Fruit fly (Drosophila melanogaster) whole organism, embryonic: ENCODE data around the gene Obp28a.

Source experiments
- Abd-B ChIP-seq: fragments of 200-800 bp; sonication (Bioruptor generic); optimal IDR thresholded peaks from 2 replicates; lab custom pipeline; 2018; ENCODE audit warnings: missing biosample characterization, mild to moderate bottlenecking, missing genetic modification characterization, moderate library complexity
- Awh ChIP-seq: fragments of 200-800 bp; sonication (Bioruptor generic); IDR thresholded peaks from 2 replicates; pipeline ENCODE4, ENCODE4 v1.3.6; 2022; ENCODE audit warnings: missing biosample characterization, missing genetic modification characterization
- CG11398 ChIP-seq: fragments of 200-800 bp; sonication (Bioruptor generic); optimal IDR thresholded peaks from 2 replicates; lab custom pipeline; 2016; ENCODE audit warnings: missing biosample characterization, missing genetic modification characterization
- CG11695 ChIP-seq: fragments of 200-800 bp; sonication (Bioruptor generic); IDR thresholded peaks from 3 replicates; pipeline ENCODE4 v1.3.6; 2022; ENCODE audit warnings: missing biosample characterization, missing genetic modification characterization
- CG12769 ChIP-seq: fragments of 200-800 bp; sonication (Bioruptor generic); optimal IDR thresholded peaks from 2 replicates; lab custom pipeline; 2019; ENCODE audit warnings: missing biosample characterization, mild to moderate bottlenecking, missing genetic modification characterization, moderate library complexity
- CG13287 ChIP-seq: fragments of 200-800 bp; sonication (Bioruptor generic); IDR thresholded peaks from 2 replicates; pipeline ENCODE4 v1.3.6; 2022; ENCODE audit warnings: missing biosample characterization, missing genetic modification characterization; ENCODE audit not compliant: partially characterized antibody
- CG13894 ChIP-seq: fragments of 200-800 bp; sonication (Bioruptor generic); optimal IDR thresholded peaks from 3 replicates; lab custom pipeline; 2018; ENCODE audit warnings: missing biosample characterization, mild to moderate bottlenecking, missing genetic modification characterization, moderate library complexity
- CG15269 ChIP-seq: fragments of 200-800 bp; sonication (Bioruptor generic); optimal IDR thresholded peaks from 2 replicates; lab custom pipeline; 2018; ENCODE audit warnings: missing biosample characterization, mild to moderate bottlenecking, missing genetic modification characterization, moderate library complexity
- CG1603 ChIP-seq: fragments of 200-800 bp; sonication (Bioruptor generic); optimal IDR thresholded peaks from 2 replicates; lab custom pipeline; 2019; ENCODE audit warnings: missing biosample characterization, mild to moderate bottlenecking, missing genetic modification characterization, moderate library complexity
- CG2199 ChIP-seq: fragments of 200-800 bp; sonication (Bioruptor generic); IDR thresholded peaks from 3 replicates; pipeline ENCODE4 v1.3.6; 2022; ENCODE audit warnings: missing biosample characterization, missing genetic modification characterization
- CG2712 ChIP-seq: fragments of 200-800 bp; optimal IDR thresholded peaks from 3 replicates; lab custom pipeline; 2019; ENCODE audit warnings: missing biosample characterization, mild to moderate bottlenecking, missing genetic modification characterization, moderate library complexity
- CG31365 ChIP-seq: fragments of 200-800 bp; sonication (Bioruptor generic); optimal IDR thresholded peaks from 2 replicates; lab custom pipeline; 2018; ENCODE audit warnings: missing biosample characterization, mild to moderate bottlenecking, missing genetic modification characterization
- CG4404 ChIP-seq: fragments of 200-800 bp; sonication (Bioruptor generic); IDR thresholded peaks from 2 replicates; pipeline ENCODE4 v1.3.6; 2022; ENCODE audit warnings: missing biosample characterization, missing genetic modification characterization
- CG6272 ChIP-seq: fragments of 200-800 bp; sonication (Bioruptor generic); IDR thresholded peaks from 2 replicates; pipeline ENCODE4 v1.3.6; 2022; ENCODE audit warnings: missing biosample characterization, missing genetic modification characterization
- CG6683 ChIP-seq: fragments of 200-800 bp; sonication (Bioruptor generic); optimal IDR thresholded peaks from 2 replicates; lab custom pipeline; 2017; ENCODE audit warnings: missing biosample characterization, mild to moderate bottlenecking, missing genetic modification characterization, missing genetic modification reagents
- CG6689 ChIP-seq: fragments of 200-800 bp; sonication (Bioruptor generic); IDR thresholded peaks from 2 replicates; pipeline ENCODE4 v1.3.6; 2022; ENCODE audit warnings: missing biosample characterization, missing genetic modification characterization
- CG8089 ChIP-seq: fragments of 200-800 bp; sonication (Bioruptor generic); optimal IDR thresholded peaks from 3 replicates; lab custom pipeline; 2016; ENCODE audit warnings: missing biosample characterization, missing genetic modification characterization
- CG8290 ChIP-seq, 3 experiments: fragments of 200-800 bp; sonication (Bioruptor generic); optimal IDR thresholded peaks; 2 replicates each; lab custom pipeline; 2016 to 2019; ENCODE audit warnings: missing biosample characterization in 3 of 3, missing genetic modification characterization in 3 of 3, mild to moderate bottlenecking in 2 of 3, moderate library complexity in 1 of 3
- CG8478 ChIP-seq: fragments of >200 bp; optimal IDR thresholded peaks from 2 replicates; lab custom pipeline; 2018
- Chrac-16 ChIP-seq: fragments of 200-800 bp; sonication (Bioruptor generic); optimal IDR thresholded peaks from 3 replicates; lab custom pipeline; 2016; ENCODE audit warnings: missing biosample characterization, missing genetic modification characterization
- Deaf1 ChIP-seq: fragments of 200-800 bp; optimal IDR thresholded peaks from 3 replicates; lab custom pipeline; 2019; ENCODE audit warnings: missing biosample characterization, mild to moderate bottlenecking, missing genetic modification characterization, moderate library complexity
- Dp ChIP-seq: fragments of 200-800 bp; sonication (Bioruptor generic); optimal IDR thresholded peaks from 2 replicates; lab custom pipeline; 2018; ENCODE audit warnings: missing biosample characterization, mild to moderate bottlenecking, missing genetic modification characterization, moderate library complexity
- E2f2 ChIP-seq: fragments of 200-800 bp; sonication (Bioruptor generic); IDR thresholded peaks from 2 replicates; pipeline ENCODE4 v1.3.6; 2022; ENCODE audit warnings: missing biosample characterization, missing genetic modification characterization
- GATAe ChIP-seq: fragments of 200-800 bp; sonication (Bioruptor generic); conservative IDR thresholded peaks from 2 replicates; pipeline ENCODE4 v1.3.6; 2022; ENCODE audit warnings: missing biosample characterization, missing genetic modification characterization
- HLH3B ChIP-seq: fragments of 200-800 bp; sonication (Bioruptor generic); IDR thresholded peaks from 2 replicates; pipeline ENCODE4 v1.3.6; 2022; ENCODE audit warnings: missing biosample characterization, missing genetic modification characterization
- MESR4 ChIP-seq: fragments of 200-800 bp; sonication (Bioruptor generic); optimal IDR thresholded peaks from 2 replicates; lab custom pipeline; 2018; ENCODE audit warnings: missing biosample characterization, mild to moderate bottlenecking, missing genetic modification characterization, moderate library complexity
- Rx ChIP-seq: fragments of 200-800 bp; sonication (Bioruptor generic); IDR thresholded peaks from 2 replicates; pipeline ENCODE4 v1.3.6; 2022; ENCODE audit warnings: missing biosample characterization, missing genetic modification characterization
- Sin3A ChIP-seq: fragments of >200 bp; optimal IDR thresholded peaks from 2 replicates; lab custom pipeline; 2018
- Vsx1 ChIP-seq: fragments of 200-800 bp; sonication (Bioruptor generic); optimal IDR thresholded peaks from 2 replicates; lab custom pipeline; 2017; ENCODE audit warnings: missing biosample characterization, mild to moderate bottlenecking, missing genetic modification characterization, missing genetic modification reagents
- Xrp1 ChIP-seq: fragments of 200-800 bp; sonication (Bioruptor generic); IDR thresholded peaks from 2 replicates; pipeline ENCODE4 v1.3.6; 2022; ENCODE audit warnings: missing biosample characterization, missing genetic modification characterization
- ara ChIP-seq: fragments of 200-800 bp; sonication (Bioruptor generic); IDR thresholded peaks from 2 replicates; pipeline ENCODE4 v1.3.6; 2022; ENCODE audit warnings: missing biosample characterization, missing genetic modification characterization
- ash1 ChIP-seq: fragments of 200-800 bp; sonication (Bioruptor generic); optimal IDR thresholded peaks from 2 replicates; lab custom pipeline; 2018; ENCODE audit warnings: missing biosample characterization, mild to moderate bottlenecking, missing genetic modification characterization
- bsh ChIP-seq, 2 experiments: fragments of 200-800 bp; sonication (Bioruptor generic); optimal IDR thresholded peaks; 2 replicates each; lab custom pipeline; 2017 to 2018; ENCODE audit warnings: mild to moderate bottlenecking in 2 of 2, missing biosample characterization in 2 of 2, missing genetic modification characterization in 2 of 2, moderate library complexity in 1 of 2
- cas ChIP-seq: fragments of 200-800 bp; sonication (Bioruptor generic); IDR thresholded peaks from 2 replicates; pipeline ENCODE4 v1.3.6; 2022; ENCODE audit warnings: missing biosample characterization, missing genetic modification characterization
- chn ChIP-seq: fragments of 200-800 bp; sonication (Bioruptor generic); optimal IDR thresholded peaks from 2 replicates; lab custom pipeline; 2016; ENCODE audit warnings: missing biosample characterization, missing genetic modification characterization
- dan ChIP-seq: fragments of 200-800 bp; sonication (Bioruptor generic); IDR thresholded peaks from 2 replicates; pipeline ENCODE4 v1.3.6; 2022; ENCODE audit warnings: missing biosample characterization, missing genetic modification characterization
- danr ChIP-seq: fragments of 200-800 bp; sonication (Bioruptor generic); IDR thresholded peaks from 2 replicates; pipeline ENCODE4 v1.3.6; 2022; ENCODE audit warnings: missing biosample characterization, missing genetic modification characterization
- esg ChIP-seq: fragments of 200-800 bp; sonication (Bioruptor generic); conservative IDR thresholded peaks from 2 replicates; pipeline ENCODE4 v1.3.6; 2022; ENCODE audit warnings: missing biosample characterization, missing genetic modification characterization
- eve ChIP-seq, 2 experiments: fragments of >200 bp; optimal IDR thresholded peaks; 2 replicates each; lab custom pipeline; 2017; ENCODE audit warnings: missing biosample characterization in 2 of 2, missing genetic modification characterization in 2 of 2
- ewg ChIP-seq: fragments of 200-800 bp; sonication (Bioruptor generic); optimal IDR thresholded peaks from 3 replicates; lab custom pipeline; 2017; ENCODE audit warnings: mild to moderate bottlenecking, missing biosample characterization, missing genetic modification reagents, missing genetic modification characterization
- gcm ChIP-seq: fragments of 200-800 bp; sonication (Bioruptor generic); optimal IDR thresholded peaks from 2 replicates; lab custom pipeline; 2019; ENCODE audit warnings: missing biosample characterization, mild to moderate bottlenecking, missing genetic modification characterization, moderate library complexity
- gfzf ChIP-seq: fragments of 200-800 bp; sonication (Bioruptor generic); optimal IDR thresholded peaks from 2 replicates; lab custom pipeline; 2016; ENCODE audit warnings: missing biosample characterization, mild to moderate bottlenecking, missing genetic modification characterization, moderate library complexity
- lab ChIP-seq: fragments of 200-800 bp; sonication (Bioruptor generic); optimal IDR thresholded peaks from 3 replicates; lab custom pipeline; 2017; ENCODE audit warnings: missing biosample characterization, missing genetic modification characterization, mild to moderate bottlenecking, moderate library complexity, missing genetic modification reagents
- pfk ChIP-seq: fragments of 200-800 bp; sonication (Bioruptor generic); optimal IDR thresholded peaks from 2 replicates; lab custom pipeline; 2018; ENCODE audit warnings: missing biosample characterization, mild to moderate bottlenecking, missing genetic modification characterization, moderate library complexity
- seq ChIP-seq: fragments of 200-800 bp; sonication (Bioruptor generic); IDR thresholded peaks from 2 replicates; pipeline ENCODE4 v1.3.6; 2022; ENCODE audit warnings: missing biosample characterization, missing genetic modification characterization
- slbo ChIP-seq: fragments of 200-800 bp; sonication (Bioruptor generic); IDR thresholded peaks from 2 replicates; pipeline ENCODE4 v1.3.6; 2022; ENCODE audit warnings: missing biosample characterization, missing genetic modification characterization
- sna ChIP-seq: fragments of 200-800 bp; sonication (Bioruptor generic); IDR thresholded peaks from 2 replicates; pipeline ENCODE4 v1.3.6; 2022; ENCODE audit warnings: missing biosample characterization, missing genetic modification characterization; ENCODE audit not compliant: partially characterized antibody
- tgo ChIP-seq: fragments of 200-800 bp; sonication (Bioruptor generic); IDR thresholded peaks from 3 replicates; pipeline ENCODE4 v1.3.6; 2022; ENCODE audit warnings: missing biosample characterization, missing genetic modification characterization
- wdn ChIP-seq: fragments of 200-800 bp; sonication (Bioruptor generic); IDR thresholded peaks from 2 replicates; pipeline ENCODE4 v1.3.6; 2022; ENCODE audit warnings: missing biosample characterization, missing genetic modification characterization
- wek ChIP-seq: fragments of 200-800 bp; sonication (Bioruptor generic); optimal IDR thresholded peaks from 3 replicates; lab custom pipeline; 2018; ENCODE audit warnings: missing biosample characterization, mild to moderate bottlenecking, missing genetic modification characterization, moderate library complexity
- zfh2 ChIP-seq: fragments of 200-800 bp; sonication (Bioruptor generic); optimal IDR thresholded peaks from 2 replicates; lab custom pipeline; 2016; ENCODE audit warnings: missing biosample characterization, missing genetic modification characterization

The Obp28a gene

DNA sequence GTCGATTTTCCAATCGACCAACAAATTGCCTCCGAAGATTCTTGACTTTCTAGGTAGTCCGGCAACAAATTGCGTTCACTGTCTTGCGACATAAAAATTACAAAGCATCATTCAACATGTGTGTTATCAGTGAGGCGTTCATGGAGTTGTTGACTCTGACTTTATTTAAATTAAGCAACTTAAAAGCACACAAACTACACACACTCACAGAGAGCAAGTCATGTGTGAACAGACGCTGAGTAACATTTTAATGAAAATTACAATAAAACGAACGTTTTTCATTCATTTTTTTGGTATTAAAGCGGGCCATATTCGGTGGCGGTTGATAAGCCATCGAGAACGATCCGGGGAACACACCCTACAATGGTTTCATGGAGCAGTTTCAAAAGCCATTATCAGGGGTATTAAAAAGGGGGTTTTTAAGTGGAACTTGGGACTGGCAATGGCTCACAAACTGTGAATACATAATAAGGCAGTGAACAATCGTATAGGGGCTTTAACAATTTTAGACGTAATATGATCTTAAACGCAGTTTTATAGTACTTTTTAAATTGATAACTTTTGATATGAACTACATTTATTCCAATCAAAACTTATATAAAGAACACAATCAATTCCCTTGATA lies 31.1 kb upstream of the Obp28a start (continued):
- TF ChIP-seq ash1 (no peak), Rx (GFP tag; lab: Robert Waterston, UW) (no peak), sna (GFP tag; lab: Robert Waterston, UW) (no peak), lab (GFP tag; lab: Kevin White, UChicago) (peak; percentile 9), esg (no peak), chn (GFP tag; lab: Kevin White, UChicago) (no peak), CG15269 (tag; lab: Kevin White, UChicago) (peak; percentile 11), CG8089 (no peak), Dp (GFP tag; lab: Kevin White, UChicago) (no peak), HLH3B (GFP tag; lab: Robert Waterston, UW) (no peak), Deaf1 (tag; lab: Kevin White, UChicago) (no peak), wek (GFP tag; lab: Kevin White, UChicago) (peak; percentile 52), CG2712 (no peak), CG4404 (GFP tag; lab: Robert Waterston, UW) (no peak), Xrp1 (GFP tag; lab: Robert Waterston, UW) (0 out of 2 replicates have a peak, but pooled peaks have one; percentile 5), CG6689 (GFP tag; lab: Robert Waterston, UW) (no peak), slbo (GFP tag; lab: Robert Waterston, UW) (no peak), MESR4 (GFP tag; lab: Kevin White, UChicago) (no peak), ewg (GFP tag; lab: Kevin White, UChicago) (no peak), gfzf (GFP tag; lab: Kevin White, UChicago) (no peak), CG6683 (GFP tag; lab: Kevin White, UChicago) (no peak), eve (GFP tag; optimal IDR thresholded peaks at IDR 0.05; lab: Kevin White, UChicago) (no peak), Awh (GFP tag; lab: Robert Waterston, UW) (no peak), CG12769 (tag; lab: Kevin White, UChicago) (no peak), CG31365 (tag; lab: Kevin White, UChicago) (peak; percentile 28), gcm (no peak), cas (no peak), seq (GFP tag; lab: Robert Waterston, UW) (no peak), GATAe (GFP tag; lab: Robert Waterston, UW) (no peak), CG11398 (no peak), Vsx1 (peak; percentile 4), CG13894 (tag; lab: Kevin White, UChicago) (no peak), CG13287 (no peak), CG2199 (GFP tag; lab: Robert Waterston, UW) (no peak), Sin3A (lab: Kevin White, UChicago) (no peak), tgo (GFP tag; lab: Robert Waterston, UW) (no peak), Abd-B (GFP tag; lab: Kevin White, UChicago) (no peak), pfk (GFP tag; lab: Kevin White, UChicago) (no peak), ara (GFP tag; lab: Robert Waterston, UW) (no peak), CG8478 (lab: Kevin White, UChicago) (no peak), wdn (GFP tag; lab: Robert Waterston, UW) (no peak), E2f2 (GFP tag; lab: Robert Waterston, UW) (no peak), Chrac-16 (GFP tag; lab: Kevin White, UChicago) (no peak), dan (no peak), CG6272 (GFP tag; lab: Robert Waterston, UW) (no peak), CG11695 (no peak), danr (GFP tag; lab: Robert Waterston, UW) (no peak), CG1603 (tag; lab: Kevin White, UChicago) (peak; percentile 7), zfh2 (GFP tag; lab: Kevin White, UChicago) (no peak), CG8290 (GFP tag; optimal IDR thresholded peaks at IDR 0.05; lab: Kevin White, UChicago) (no peak), CG8290 (tag; optimal IDR thresholded peaks at IDR 0.05; lab: Kevin White, UChicago) (no peak), bsh (GFP tag; optimal IDR thresholded peaks at IDR 0.05; lab: Kevin White, UChicago) (no peak)
